Worm (Caenorhabditis elegans) whole organism, L2 larva: ENCODE results near the gene cky-1.

ENCODE experiments used
- C34F6.9 ChIP-seq: fragments of 150-350 bp; optimal IDR thresholded peaks from 2 replicates; lab custom pipeline; 2014; ENCODE audit warnings: missing biosample characterization, missing genetic modification characterization
- F13H6.1 ChIP-seq: sonication (generic microtip); optimal IDR thresholded peaks from 2 replicates; lab custom pipeline; 2016; ENCODE audit warnings: missing genetic modification characterization, missing compliant biosample characterization
- R02D3.7 ChIP-seq: fragments of 150-350 bp; optimal IDR thresholded peaks from 2 replicates; lab custom pipeline; 2014; ENCODE audit warnings: missing biosample characterization, missing genetic modification characterization
- Y55F3AM.14 ChIP-seq: fragments of 200-800 bp; sonication (Bioruptor generic); optimal IDR thresholded peaks from 2 replicates; lab custom pipeline; 2018; ENCODE audit warnings: mild to moderate bottlenecking, missing genetic modification characterization, missing compliant biosample characterization
- ZK546.5 ChIP-seq: sonication (generic microtip); optimal IDR thresholded peaks from 2 replicates; lab custom pipeline; 2017; ENCODE audit warnings: missing biosample characterization, missing genetic modification characterization
- ama-1 ChIP-seq: fragments of 150-350 bp; optimal IDR thresholded peaks from 2 replicates; lab custom pipeline; 2018; ENCODE audit warnings: inconsistent platforms
- ceh-16 ChIP-seq: fragments of 150-350 bp; optimal IDR thresholded peaks from 2 replicates; lab custom pipeline; 2014; ENCODE audit warnings: missing biosample characterization, missing genetic modification characterization
- ceh-82 ChIP-seq: fragments of 150-350 bp; optimal IDR thresholded peaks from 2 replicates; lab custom pipeline; 2014; ENCODE audit warnings: missing biosample characterization, missing genetic modification characterization
- crh-2 ChIP-seq: sonication (generic microtip); optimal IDR thresholded peaks from 2 replicates; lab custom pipeline; 2017; ENCODE audit warnings: missing biosample characterization, missing genetic modification characterization
- dmd-4 ChIP-seq: sonication (generic microtip); optimal IDR thresholded peaks from 2 replicates; lab custom pipeline; 2017; ENCODE audit warnings: missing biosample characterization, missing genetic modification characterization
- egl-27 ChIP-seq: sonication (generic microtip); optimal IDR thresholded peaks from 3 replicates; lab custom pipeline; 2017; ENCODE audit warnings: missing biosample characterization, missing genetic modification reagents, missing genetic modification characterization
- elt-1 ChIP-seq: fragments of 150-350 bp; optimal IDR thresholded peaks from 2 replicates; lab custom pipeline; 2014; ENCODE audit warnings: missing biosample characterization, missing genetic modification characterization
- elt-3 ChIP-seq: sonication (generic microtip); optimal IDR thresholded peaks from 2 replicates; lab custom pipeline; 2017; ENCODE audit warnings: missing biosample characterization, missing genetic modification characterization
- fos-1 ChIP-seq: fragments of 150-350 bp; optimal IDR thresholded peaks from 2 replicates; lab custom pipeline; 2014; ENCODE audit warnings: missing biosample characterization, missing genetic modification characterization
- gmeb-1 ChIP-seq: fragments of 150-350 bp; optimal IDR thresholded peaks from 2 replicates; lab custom pipeline; 2014; ENCODE audit warnings: missing biosample characterization, missing genetic modification characterization
- lin-11 ChIP-seq: fragments of 150-350 bp; sonication (generic microtip); optimal IDR thresholded peaks from 2 replicates; lab custom pipeline; 2014; ENCODE audit warnings: missing biosample characterization, missing genetic modification characterization, inconsistent platforms, mixed read lengths
- lin-13 ChIP-seq: fragments of 150-350 bp; optimal IDR thresholded peaks from 2 replicates; lab custom pipeline; 2014; ENCODE audit warnings: missing biosample characterization, missing genetic modification reagents, missing genetic modification characterization
- lin-39 ChIP-seq: fragments of 150-350 bp; optimal IDR thresholded peaks from 2 replicates; lab custom pipeline; 2014; ENCODE audit warnings: missing biosample characterization, missing genetic modification reagents, missing genetic modification characterization
- lsy-2 ChIP-seq, 2 experiments: fragments of 150-350 bp in 1 of 2; sonication (generic microtip) in 1 of 2; optimal IDR thresholded peaks; 2 replicates each; lab custom pipeline; 2014 to 2017; ENCODE audit warnings: missing biosample characterization in 2 of 2, missing genetic modification characterization in 2 of 2
- mab-5 ChIP-seq: fragments of 150-350 bp; optimal IDR thresholded peaks from 2 replicates; lab custom pipeline; 2014; ENCODE audit warnings: missing biosample characterization, missing genetic modification characterization
- mbf-1 ChIP-seq: sonication (generic microtip); optimal IDR thresholded peaks from 2 replicates; lab custom pipeline; 2017; ENCODE audit warnings: missing biosample characterization, missing genetic modification characterization
- mdl-1 ChIP-seq, 2 experiments: fragments of 150-350 bp in 1 of 2; sonication (generic microtip) in 1 of 2; optimal IDR thresholded peaks; 2 replicates each; lab custom pipeline; 2017; ENCODE audit warnings: missing biosample characterization in 2 of 2, missing genetic modification characterization in 2 of 2
- nhr-11 ChIP-seq: fragments of 150-350 bp; optimal IDR thresholded peaks from 2 replicates; lab custom pipeline; 2014; ENCODE audit warnings: missing biosample characterization, missing genetic modification characterization
- nhr-12 ChIP-seq: fragments of 150-350 bp; optimal IDR thresholded peaks from 2 replicates; lab custom pipeline; 2014; ENCODE audit warnings: missing biosample characterization, missing genetic modification characterization
- nhr-129 ChIP-seq: fragments of 150-350 bp; optimal IDR thresholded peaks from 2 replicates; lab custom pipeline; 2014; ENCODE audit warnings: missing biosample characterization, missing genetic modification characterization
- nhr-21 ChIP-seq: fragments of 150-350 bp; optimal IDR thresholded peaks from 2 replicates; lab custom pipeline; 2014; ENCODE audit warnings: missing biosample characterization, missing genetic modification characterization
- nhr-23 ChIP-seq: fragments of 150-350 bp; optimal IDR thresholded peaks from 2 replicates; lab custom pipeline; 2014; ENCODE audit warnings: missing biosample characterization, missing genetic modification reagents, missing genetic modification characterization
- nhr-237 ChIP-seq: fragments of 150-350 bp; optimal IDR thresholded peaks from 2 replicates; lab custom pipeline; 2014; ENCODE audit warnings: missing biosample characterization, missing genetic modification characterization
- nhr-6 ChIP-seq: fragments of 150-350 bp; optimal IDR thresholded peaks from 2 replicates; lab custom pipeline; 2014; ENCODE audit warnings: missing biosample characterization, missing genetic modification characterization
- peb-1 ChIP-seq: fragments of 150-350 bp; optimal IDR thresholded peaks from 2 replicates; lab custom pipeline; 2014; ENCODE audit warnings: missing biosample characterization, missing genetic modification characterization
- sem-4 ChIP-seq: fragments of 150-350 bp; optimal IDR thresholded peaks from 2 replicates; lab custom pipeline; 2014; ENCODE audit warnings: missing biosample characterization, missing genetic modification reagents, missing genetic modification characterization
- skn-1 ChIP-seq: sonication (generic microtip); optimal IDR thresholded peaks from 2 replicates; lab custom pipeline; 2017; ENCODE audit warnings: missing biosample characterization, missing genetic modification characterization
- sma-3 ChIP-seq: sonication (generic microtip); optimal IDR thresholded peaks from 2 replicates; lab custom pipeline; 2016; ENCODE audit warnings: missing genetic modification reagents, missing genetic modification characterization, missing compliant biosample characterization
- sma-9 ChIP-seq, 2 experiments: fragments of 150-350 bp in 1 of 2; sonication (generic microtip) in 1 of 2; optimal IDR thresholded peaks; 2 replicates each; lab custom pipeline; 2014 to 2016; ENCODE audit warnings: missing genetic modification characterization in 2 of 2, mild to moderate bottlenecking in 1 of 2, missing biosample characterization in 1 of 2, missing compliant biosample characterization in 1 of 2, missing genetic modification reagents in 1 of 2, moderate library complexity in 1 of 2
- snpc-4 ChIP-seq: fragments of 150-350 bp; optimal IDR thresholded peaks from 2 replicates; lab custom pipeline; 2014; ENCODE audit warnings: missing biosample characterization, missing genetic modification characterization
- unc-39 ChIP-seq: fragments of 150-350 bp; optimal IDR thresholded peaks from 2 replicates; lab custom pipeline; 2014; ENCODE audit warnings: missing biosample characterization, missing genetic modification characterization
- ztf-1 ChIP-seq: fragments of 200-800 bp; sonication (Bioruptor generic); conservative IDR thresholded peaks from 2 replicates; pipeline ENCODE4 v1.3.6; 2022; ENCODE audit warnings: missing genetic modification characterization, missing compliant biosample characterization
- ztf-11 ChIP-seq: sonication (generic microtip); optimal IDR thresholded peaks from 2 replicates; lab custom pipeline; 2017; ENCODE audit warnings: missing biosample characterization, missing genetic modification characterization
- ztf-4 ChIP-seq: fragments of 150-350 bp; optimal IDR thresholded peaks from 2 replicates; lab custom pipeline; 2014; ENCODE audit warnings: missing biosample characterization, missing genetic modification characterization

The cky-1 gene

DNA sequence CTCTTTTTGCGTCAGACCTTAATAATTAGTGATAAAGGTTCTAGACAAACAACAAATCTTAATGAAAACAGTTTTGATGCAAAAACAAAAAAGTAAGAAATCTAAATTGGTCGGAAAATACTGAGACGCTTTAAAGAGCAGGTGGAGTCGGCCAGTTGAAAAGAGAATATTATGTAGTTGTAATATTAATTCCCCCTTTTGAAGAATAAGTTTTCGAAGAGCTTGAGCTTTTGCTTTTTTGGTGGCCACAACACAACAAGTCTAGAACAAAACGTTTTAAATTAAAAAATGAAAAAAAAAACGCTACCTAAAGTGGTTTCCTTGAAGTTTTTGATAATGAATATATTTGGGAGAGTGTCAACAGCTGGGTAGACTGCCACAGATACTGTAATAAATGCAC, 20.1 kb upstream of the cky-1 start, which contains the start of gene str-178:
TSS of gene str-178 (minus strand) at position 101 of the 400 bp plus-strand sequence.
- TF ChIP-seq R02D3.7 (no peak), ztf-4 (tag; lab: Kevin White, UChicago) (no peak), gmeb-1 (tag; lab: Kevin White, UChicago) (no peak), skn-1 (tag; lab: Kevin White, UChicago) (no peak), nhr-23 (tag; lab: Kevin White, UChicago) (no peak), ama-1 (no peak), ztf-1 (GFP tag; lab: Robert Waterston, UW) (no peak), lsy-2 (tag; optimal IDR thresholded peaks at IDR 0.05; lab: Kevin White, UChicago) (no peak), elt-3 (tag; lab: Kevin White, UChicago) (no peak), crh-2 (tag; lab: Kevin White, UChicago) (no peak)

DNA sequence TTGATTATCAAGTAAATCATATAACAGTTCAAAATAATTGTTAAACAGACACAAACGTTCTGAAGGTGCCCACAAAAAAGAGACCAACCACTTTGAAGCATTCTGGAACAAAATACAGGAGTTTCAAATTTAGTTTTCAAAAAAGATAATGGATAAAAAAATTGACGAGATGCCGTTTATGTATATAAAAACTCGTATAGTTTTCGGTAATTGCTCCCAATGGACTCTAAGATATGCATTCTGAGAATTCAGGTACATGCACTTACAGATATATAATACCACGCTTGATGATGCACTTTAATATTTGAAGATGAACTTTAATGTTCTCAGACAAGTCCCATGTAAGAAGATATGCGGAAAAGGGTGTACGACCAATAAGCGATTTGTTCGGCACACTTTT, 17.9 kb upstream of the cky-1 start, which contains the start of gene str-181:
TSS of gene str-181 (minus strand) at position 101 of the 400 bp plus-strand sequence.
- no peak for TF ChIP-seq ceh-16 (tag; lab: Kevin White, UChicago)
- no peak for TF ChIP-seq sma-3 (GFP tag; lab: Kevin White, UChicago)
- no peak for TF ChIP-seq lsy-2 (tag; optimal IDR thresholded peaks at IDR 0.05; lab: Kevin White, UChicago)
- TF ChIP-seq crh-2 (tag; lab: Kevin White, UChicago): no peak
- no peak for TF ChIP-seq nhr-12
- no peak for TF ChIP-seq ztf-11 (tag; lab: Kevin White, UChicago)
- no peak for TF ChIP-seq nhr-21 (tag; lab: Kevin White, UChicago)
- no peak for TF ChIP-seq mab-5 (tag; lab: Kevin White, UChicago)
- no peak for TF ChIP-seq dmd-4 (tag; lab: Kevin White, UChicago)
- TF ChIP-seq ama-1: no peak
- no peak for TF ChIP-seq sma-9 (GFP tag; optimal IDR thresholded peaks at IDR 0.05; lab: Kevin White, UChicago)
- TF ChIP-seq sma-9 (tag; optimal IDR thresholded peaks at IDR 0.05; lab: Kevin White, UChicago): no peak
- no peak for TF ChIP-seq nhr-6 (tag; lab: Kevin White, UChicago)
- no peak for TF ChIP-seq elt-3 (tag; lab: Kevin White, UChicago)
- TF ChIP-seq egl-27 (tag; lab: Kevin White, UChicago): no peak
- TF ChIP-seq peb-1 (tag; lab: Kevin White, UChicago): no peak
- no peak for TF ChIP-seq R02D3.7

DNA sequence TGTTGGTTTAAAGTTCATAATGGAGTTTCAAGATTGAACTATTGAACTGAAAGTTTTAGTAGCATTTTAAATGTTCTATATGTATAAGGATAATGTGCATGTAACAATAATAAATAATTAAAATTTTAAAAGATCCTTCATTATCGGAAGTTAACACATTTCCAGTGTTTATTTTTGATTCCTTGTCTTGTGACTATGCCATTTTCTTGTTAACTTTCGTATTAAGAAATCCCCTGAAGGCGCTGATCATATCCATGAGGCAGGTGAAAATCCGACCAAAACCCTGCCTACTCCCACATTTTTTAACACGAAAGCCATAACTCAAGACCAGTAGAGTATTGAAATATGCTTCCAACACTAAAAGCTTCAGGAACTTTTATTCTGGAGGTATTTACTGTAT, 16.8 kb upstream of the cky-1 start, which contains the start of gene R11D1.7:
TSS of gene R11D1.7 (plus strand) at position 301 of the 400 bp plus-strand sequence.
- TF ChIP-seq Y55F3AM.14 (GFP tag; lab: Kevin White, UChicago) (no peak), nhr-21 (tag; lab: Kevin White, UChicago) (no peak), mbf-1 (no peak), ztf-1 (GFP tag; lab: Robert Waterston, UW) (no peak), ztf-4 (tag; lab: Kevin White, UChicago) (no peak), elt-3 (tag; lab: Kevin White, UChicago) (no peak), snpc-4 (no peak)

DNA sequence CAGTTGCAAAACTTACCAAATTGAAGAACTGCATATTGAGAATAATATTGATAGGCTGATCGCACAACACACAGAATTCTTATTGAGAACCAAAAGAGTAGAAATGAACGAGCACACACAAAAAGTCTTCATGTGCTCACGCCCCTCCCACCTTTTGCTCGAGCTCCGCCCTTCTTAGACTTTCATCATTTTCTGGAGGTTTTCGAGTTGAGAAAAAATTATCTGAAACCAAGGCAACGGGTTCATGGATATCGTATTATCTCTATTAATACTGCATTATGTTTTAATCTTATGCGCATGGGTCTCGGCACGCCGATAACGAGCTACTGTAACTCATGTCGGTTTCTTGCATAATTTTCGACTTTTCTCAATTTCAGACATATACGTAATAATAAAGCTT, 10.6 kb upstream of the cky-1 start, which contains the start of gene R11D1.12:
TSS of gene R11D1.12 (minus strand) at position 101 of the 400 bp plus-strand sequence.
- TF ChIP-seq nhr-237 (tag; lab: Kevin White, UChicago): no peak
- no peak for TF ChIP-seq ceh-82
- TF ChIP-seq nhr-6 (tag; lab: Kevin White, UChicago): no peak
- no peak for TF ChIP-seq lsy-2 (tag; optimal IDR thresholded peaks at IDR 0.05; lab: Kevin White, UChicago)
- TF ChIP-seq snpc-4: no peak
- TF ChIP-seq F13H6.1 (tag; lab: Kevin White, UChicago): no peak
- TF ChIP-seq sem-4: no peak
- TF ChIP-seq nhr-11 (tag; lab: Kevin White, UChicago): no peak
- TF ChIP-seq C34F6.9: no peak
- TF ChIP-seq skn-1 (tag; lab: Kevin White, UChicago): no peak
- TF ChIP-seq crh-2 (tag; lab: Kevin White, UChicago): no peak
- no peak for TF ChIP-seq lin-11

DNA sequence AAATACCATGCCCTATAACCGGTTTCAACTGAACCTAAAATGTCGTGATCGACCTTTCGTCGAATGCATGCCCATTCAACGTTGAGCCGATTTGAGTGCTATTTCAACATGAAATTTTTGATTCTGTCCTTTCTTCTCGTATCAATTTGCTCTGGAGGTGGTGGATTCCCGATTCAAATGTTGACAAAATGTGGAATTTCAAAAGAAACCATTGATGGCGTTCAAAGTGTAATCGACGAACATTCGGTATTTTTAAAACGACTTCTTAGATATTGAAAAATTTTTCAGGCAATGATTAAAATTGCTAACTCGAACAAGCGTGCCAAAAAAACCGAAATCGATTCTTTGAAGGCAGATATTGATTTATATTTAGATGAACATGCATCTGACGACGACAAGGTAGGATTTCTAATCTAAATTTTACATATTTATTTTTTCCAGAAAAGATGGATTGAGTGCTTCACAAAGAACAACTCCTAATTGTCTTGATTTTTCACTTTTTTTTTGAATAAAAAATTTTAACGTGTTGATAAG, 9.3 kb upstream of the cky-1 start, which contains the start of gene R11D1.13:
TSS of gene R11D1.13 (plus strand) at position 51 of the 534 bp plus-strand sequence.
- no peak for TF ChIP-seq mdl-1 (tag; optimal IDR thresholded peaks at IDR 0.05; lab: Kevin White, UChicago)
- TF ChIP-seq nhr-21 (tag; lab: Kevin White, UChicago): no peak
- TF ChIP-seq sem-4: no peak
- no peak for TF ChIP-seq ztf-1 (GFP tag; lab: Robert Waterston, UW)
- no peak for TF ChIP-seq R02D3.7
- TF ChIP-seq elt-1 (tag; lab: Kevin White, UChicago): no peak
- no peak for TF ChIP-seq nhr-6 (tag; lab: Kevin White, UChicago)
- TF ChIP-seq gmeb-1 (tag; lab: Kevin White, UChicago): no peak
- no peak for TF ChIP-seq nhr-129 (tag; lab: Kevin White, UChicago)
- no peak for TF ChIP-seq ZK546.5 (tag; lab: Kevin White, UChicago)
- TF ChIP-seq lin-39 (tag; lab: Kevin White, UChicago): no peak
- no peak for TF ChIP-seq fos-1 (tag; lab: Kevin White, UChicago)
- no peak for TF ChIP-seq nhr-237 (tag; lab: Kevin White, UChicago)
- no peak for TF ChIP-seq unc-39
- no peak for TF ChIP-seq lin-13 (GFP tag; lab: Kevin White, UChicago)
- TF ChIP-seq nhr-11 (tag; lab: Kevin White, UChicago): no peak
